Worm (Caenorhabditis elegans) whole organism, L3 larva: ENCODE data around the gene R03E9.2.

ENCODE experiments used
- egl-5 ChIP-seq: fragments of 150-350 bp; optimal IDR thresholded peaks from 2 replicates; lab custom pipeline; 2017; ENCODE audit warnings: missing biosample characterization, missing genetic modification reagents, missing genetic modification characterization, inconsistent platforms
- elt-1 ChIP-seq: fragments of 150-350 bp; optimal IDR thresholded peaks from 2 replicates; lab custom pipeline; 2014; ENCODE audit warnings: missing biosample characterization, missing genetic modification characterization

- no peak for TF ChIP-seq egl-5 (tag; lab: Kevin White, UChicago)
- no peak for TF ChIP-seq elt-1 (tag; lab: Kevin White, UChicago)
These were observed 50.4 kb downstream of the R03E9.2 start, which contains the start of gene F38B6.8 for ce11 chrX:6682683-6683082.
